Fruit fly (Drosophila melanogaster): ENCODE measurements around the gene Srrm1.

Srrm1 gene

dm6 chr3L:13017803-13018324, 18.8 kb upstream of the Srrm1 start, which contains the start of the genes mRpL20 and Icmt (continued):
- TF ChIP-seq CHES-1-like (GFP tag; optimal IDR thresholded peaks at IDR 0.05): peak; percentile 19
- peak; percentile 96 for TF ChIP-seq Aef1 (GFP tag; IDR thresholded peaks at IDR 0.05)
- TF ChIP-seq HLH4C (GFP tag; IDR thresholded peaks at IDR 0.05; ENCODE audit: partially characterized antibody): peak; percentile 93
- peak; percentile 97 for TF ChIP-seq CG15269 (tag; optimal IDR thresholded peaks at IDR 0.05)
- peak; percentile 96 for TF ChIP-seq CG12659 (GFP tag; optimal IDR thresholded peaks at IDR 0.05)
- peak; percentile 72 for TF ChIP-seq Doc3 (GFP tag; IDR thresholded peaks at IDR 0.05; ENCODE audit: partially characterized antibody)
- TF ChIP-seq CG13296 (GFP tag; optimal IDR thresholded peaks at IDR 0.05): peak; percentile 85
- TF ChIP-seq CG14441 (GFP tag; IDR thresholded peaks at IDR 0.05): peak; percentile 97
- TF ChIP-seq maf-S (GFP tag; optimal IDR thresholded peaks at IDR 0.05): peak; percentile 37
- no peak for TF ChIP-seq usp (GFP tag; optimal IDR thresholded peaks at IDR 0.05)
- TF ChIP-seq Ravus (GFP tag; IDR thresholded peaks at IDR 0.05): peak; percentile 90
- TF ChIP-seq CG13775 (GFP tag; optimal IDR thresholded peaks at IDR 0.05): peak; percentile 89
- TF ChIP-seq sob (GFP tag; IDR thresholded peaks at IDR 0.05): peak; percentile 92
- TF ChIP-seq CG31388 (GFP tag; optimal IDR thresholded peaks at IDR 0.05): peak; percentile 8
- TF ChIP-seq sens (GFP tag): peak; percentile 94
- peak; percentile 75 for TF ChIP-seq kay (GFP tag; optimal IDR thresholded peaks at IDR 0.05)
- TF ChIP-seq sna (GFP tag; IDR thresholded peaks at IDR 0.05; ENCODE audit: partially characterized antibody): peak; percentile 73; the same call in 1 of the 2 replicates
- peak; percentile 95 for TF ChIP-seq al (GFP tag; IDR thresholded peaks at IDR 0.05)
- TF ChIP-seq Meics (GFP tag; optimal IDR thresholded peaks at IDR 0.05): peak; percentile 85
- TF ChIP-seq CkIIα-i1 (GFP tag; IDR thresholded peaks at IDR 0.05): peak; percentile 55; the same call in 1 of the 2 replicates
- TF ChIP-seq CG3163 (GFP tag; optimal IDR thresholded peaks at IDR 0.05): no peak
- TF ChIP-seq pan (optimal IDR thresholded peaks at IDR 0.05): no peak
- peak in 1 of 2 experiments; percentile 98 for TF ChIP-seq pan (GFP tag; optimal IDR thresholded peaks at IDR 0.05 in 1 of 2, IDR thresholded peaks at IDR 0.05 in 1 of 2)
- peak; percentile 95 for TF ChIP-seq CG2712 (tag; optimal IDR thresholded peaks at IDR 0.05)
- peak; percentile 28 for TF ChIP-seq CG17802 (tag; optimal IDR thresholded peaks at IDR 0.05)
- peak; percentile 90 for TF ChIP-seq CrebB (tag; optimal IDR thresholded peaks at IDR 0.05)
- peak; percentile 56 for TF ChIP-seq Antp (GFP tag; optimal IDR thresholded peaks at IDR 0.05)
- TF ChIP-seq CG9876 (GFP tag; optimal IDR thresholded peaks at IDR 0.05): no peak
- TF ChIP-seq Drgx (GFP tag; IDR thresholded peaks at IDR 0.05): peak; percentile 96
- TF ChIP-seq CG17912 (GFP tag; optimal IDR thresholded peaks at IDR 0.05): no peak
- TF ChIP-seq BEAF-32 (GFP tag; optimal IDR thresholded peaks at IDR 0.05): peak; percentile 68
- no peak for TF ChIP-seq en (GFP tag; optimal IDR thresholded peaks at IDR 0.05)
- TF ChIP-seq pzg (GFP tag; optimal IDR thresholded peaks at IDR 0.05): peak; percentile 22
- TF ChIP-seq sc (optimal IDR thresholded peaks at IDR 0.05): no peak
- TF ChIP-seq sc (GFP tag; optimal IDR thresholded peaks at IDR 0.05): peak; percentile 81
- TF ChIP-seq CG2116 (GFP tag; optimal IDR thresholded peaks at IDR 0.05): peak; percentile 83
- no peak for TF ChIP-seq CG11398 (GFP tag; optimal IDR thresholded peaks at IDR 0.05)
- TF ChIP-seq PHDP (tag; optimal IDR thresholded peaks at IDR 0.05): peak; percentile 97
- peak; percentile 98 for TF ChIP-seq tgo (GFP tag; IDR thresholded peaks at IDR 0.05)
- TF ChIP-seq CG10147 (GFP tag; optimal IDR thresholded peaks at IDR 0.05): peak; percentile 77
- peak; percentile 55 for TF ChIP-seq CG5180 (GFP tag; optimal IDR thresholded peaks at IDR 0.05)
- peak; percentile 87 for TF ChIP-seq lilli (GFP tag; optimal IDR thresholded peaks at IDR 0.05)
- TF ChIP-seq eve (GFP tag; optimal IDR thresholded peaks at IDR 0.05): peak in 1 of 2 experiments; percentile 35
- peak; percentile 92 for TF ChIP-seq CG7556 (GFP tag; optimal IDR thresholded peaks at IDR 0.05)
- no peak for TF ChIP-seq dm (GFP tag; optimal IDR thresholded peaks at IDR 0.05)
- peak; percentile 93 for TF ChIP-seq run (tag; optimal IDR thresholded peaks at IDR 0.05)
- TF ChIP-seq Lhr (GFP tag; optimal IDR thresholded peaks at IDR 0.05): peak; percentile 60
- peak; percentile 95 for TF ChIP-seq Oli (tag; optimal IDR thresholded peaks at IDR 0.05)
- peak; percentile 37 for TF ChIP-seq CTCF (GFP tag; optimal IDR thresholded peaks at IDR 0.05)
- TF ChIP-seq p53 (GFP tag; optimal IDR thresholded peaks at IDR 0.05): no peak
- peak; percentile 73 for TF ChIP-seq Deaf1 (tag; optimal IDR thresholded peaks at IDR 0.05)
